Fruit fly (Drosophila melanogaster): ENCODE data around the gene sesB.

sesB gene

DNA sequence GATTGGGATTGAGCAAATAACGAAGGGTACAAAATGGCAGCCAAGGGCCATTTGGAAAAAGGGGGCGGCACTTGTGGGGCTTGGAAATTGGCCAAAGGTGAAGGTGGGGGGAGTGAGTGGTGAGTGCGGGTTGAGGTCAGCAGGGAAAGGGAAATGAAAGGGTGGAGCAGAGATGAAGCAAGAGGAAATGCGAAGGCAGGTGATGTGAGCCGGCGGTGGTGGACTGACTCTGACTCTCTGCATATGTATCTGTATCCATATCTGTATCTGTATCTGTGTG lies 48.7 kb downstream of the sesB start:
- no peak for TF ChIP-seq CG33017 (tag; optimal IDR thresholded peaks at IDR 0.05)

dm6 chrX:10737422-10738150 lies 49.2 kb downstream of the sesB start:
- TF ChIP-seq CG12768 (GFP tag; optimal IDR thresholded peaks at IDR 0.05) (peak; percentile 31), CG7101 (tag; optimal IDR thresholded peaks at IDR 0.05) (peak; percentile 63), CG5204 (GFP tag; optimal IDR thresholded peaks at IDR 0.05) (peak; percentile 42), CG11617 (GFP tag; optimal IDR thresholded peaks at IDR 0.05) (peak; percentile 37), tj (GFP tag; optimal IDR thresholded peaks at IDR 0.05) (peak; percentile 15), Clk (GFP tag; optimal IDR thresholded peaks at IDR 0.05) (peak; percentile 72), ovo (GFP tag; optimal IDR thresholded peaks at IDR 0.05) (no peak), Mnt (GFP tag; optimal IDR thresholded peaks at IDR 0.05) (peak; percentile 26), Crg-1 (GFP tag; optimal IDR thresholded peaks at IDR 0.05) (no peak), CG33017 (tag; optimal IDR thresholded peaks at IDR 0.05) (peak; percentile 31), CG14711 (tag; optimal IDR thresholded peaks at IDR 0.05) (peak; percentile 61), Hr96 (GFP tag; optimal IDR thresholded peaks at IDR 0.05) (peak; percentile 47), CG7045 (GFP tag; optimal IDR thresholded peaks at IDR 0.05) (peak; percentile 40), CG1620 (GFP tag; optimal IDR thresholded peaks at IDR 0.05) (no peak)

DNA sequence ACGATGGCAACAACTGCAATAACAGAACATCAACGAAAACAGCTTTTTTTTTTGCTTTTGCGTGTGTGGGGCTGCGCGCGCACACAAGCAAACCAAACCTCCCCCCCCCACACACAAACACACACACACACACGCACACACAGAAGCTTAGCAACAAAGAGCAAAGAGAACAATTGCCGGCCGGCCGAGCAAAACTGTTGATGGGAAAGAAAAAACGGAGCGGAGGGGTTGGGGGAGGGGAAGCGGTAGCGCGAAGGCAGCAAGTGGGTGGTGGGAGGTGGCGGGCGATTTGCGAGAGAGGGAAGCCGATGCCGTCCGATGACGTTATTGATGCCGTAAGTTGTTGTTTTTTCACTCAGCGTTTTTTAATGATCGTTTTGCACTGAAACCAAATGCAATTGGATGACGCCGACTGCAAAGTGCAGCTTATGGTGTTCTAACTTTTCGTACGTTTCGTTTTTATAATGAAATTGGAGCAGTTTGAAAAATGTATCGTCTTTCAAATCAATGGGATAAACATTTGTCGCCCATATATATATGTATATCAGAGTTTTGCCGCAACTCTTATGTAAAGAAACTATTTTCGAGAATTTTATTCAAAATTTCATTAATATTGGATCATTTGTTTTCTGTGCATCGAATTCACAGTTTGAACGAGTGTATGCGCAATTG lies 50.9 kb downstream of the sesB start:
- TF ChIP-seq CG12768 (GFP tag; optimal IDR thresholded peaks at IDR 0.05) (peak; percentile 53), CG14711 (tag; optimal IDR thresholded peaks at IDR 0.05) (peak; percentile 36), CG5204 (GFP tag; optimal IDR thresholded peaks at IDR 0.05) (peak; percentile 64), CG11617 (GFP tag; optimal IDR thresholded peaks at IDR 0.05) (peak; percentile 55), ovo (GFP tag; optimal IDR thresholded peaks at IDR 0.05) (peak; percentile 46), pad (GFP tag; optimal IDR thresholded peaks at IDR 0.05) (peak; percentile 33), Clk (GFP tag; optimal IDR thresholded peaks at IDR 0.05) (no peak), Hr96 (GFP tag; optimal IDR thresholded peaks at IDR 0.05) (peak; percentile 39), CG33017 (tag; optimal IDR thresholded peaks at IDR 0.05) (peak; percentile 11), CG7101 (tag; optimal IDR thresholded peaks at IDR 0.05) (peak; percentile 66), toe (GFP tag; optimal IDR thresholded peaks at IDR 0.05) (peak; percentile 44), tj (GFP tag; optimal IDR thresholded peaks at IDR 0.05) (peak; percentile 83), Crg-1 (GFP tag; optimal IDR thresholded peaks at IDR 0.05) (no peak), kay (GFP tag; ENCODE audit: borderline replicate concordance) (peak; percentile 84), CG1620 (GFP tag; optimal IDR thresholded peaks at IDR 0.05) (no peak), bab1 (GFP tag; optimal IDR thresholded peaks at IDR 0.05) (no peak), cnc (optimal IDR thresholded peaks at IDR 0.05) (no peak), Mnt (GFP tag; optimal IDR thresholded peaks at IDR 0.05) (peak; percentile 44), CG7045 (GFP tag; optimal IDR thresholded peaks at IDR 0.05) (peak; percentile 30), cic (GFP tag; optimal IDR thresholded peaks at IDR 0.05) (peak; percentile 82)

- TF ChIP-seq kay (GFP tag; ENCODE audit: borderline replicate concordance) (peak; percentile 6), CG14711 (tag; optimal IDR thresholded peaks at IDR 0.05) (peak; percentile 60), CG7101 (tag; optimal IDR thresholded peaks at IDR 0.05) (peak; percentile 56), CG12768 (GFP tag; optimal IDR thresholded peaks at IDR 0.05) (no peak)
Measured at dm6 chrX:10734763-10735681, 51.7 kb downstream of the sesB start.

DNA sequence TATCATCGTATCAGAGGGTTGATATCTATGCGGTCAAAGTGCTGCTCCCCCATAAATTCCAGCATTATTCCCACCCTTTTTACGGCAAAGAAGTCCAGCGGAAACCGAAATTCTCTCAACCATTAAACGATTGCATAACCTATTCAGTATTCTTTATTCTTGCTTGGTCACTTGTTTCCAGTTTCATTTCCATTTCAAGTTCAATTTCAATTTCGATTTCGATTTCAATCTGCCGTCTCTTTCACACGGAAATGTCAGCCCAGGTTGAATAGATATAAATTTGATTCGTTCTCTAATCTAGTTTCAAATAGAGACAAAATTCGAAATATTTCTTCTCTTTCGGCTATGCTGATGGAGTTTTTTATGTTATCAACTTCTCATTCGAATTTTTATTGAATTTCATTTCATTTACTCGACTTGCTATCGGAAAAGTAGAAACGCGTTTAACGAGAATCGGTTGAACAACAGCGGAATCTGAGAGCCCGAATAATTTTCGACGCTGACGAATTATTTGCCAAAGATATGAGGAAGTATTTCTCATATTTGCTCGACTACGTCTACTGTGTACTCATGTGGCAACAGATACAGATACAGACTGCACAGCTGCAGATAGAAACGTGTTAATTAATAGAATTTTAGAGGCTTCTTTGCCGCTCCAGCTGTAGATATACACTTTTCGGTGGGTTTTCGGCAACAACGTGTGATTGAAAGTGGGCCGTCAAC lies 53.9 kb downstream of the sesB start:
- TF ChIP-seq Hr96 (GFP tag; optimal IDR thresholded peaks at IDR 0.05): no peak
- no peak for TF ChIP-seq cnc (optimal IDR thresholded peaks at IDR 0.05)
- no peak for TF ChIP-seq CG14711 (tag; optimal IDR thresholded peaks at IDR 0.05)
- no peak for TF ChIP-seq kay (GFP tag; ENCODE audit: borderline replicate concordance)
- no peak for TF ChIP-seq Crg-1 (GFP tag; optimal IDR thresholded peaks at IDR 0.05)
- TF ChIP-seq CG5204 (GFP tag; optimal IDR thresholded peaks at IDR 0.05): no peak
- no peak for TF ChIP-seq CG33017 (tag; optimal IDR thresholded peaks at IDR 0.05)
- no peak for TF ChIP-seq CG1620 (GFP tag; optimal IDR thresholded peaks at IDR 0.05)

dm6 chrX:10731801-10732200 lies 55.0 kb downstream of the sesB start:
- TF ChIP-seq bab1 (GFP tag; optimal IDR thresholded peaks at IDR 0.05) (no peak), CG11617 (GFP tag; optimal IDR thresholded peaks at IDR 0.05) (no peak), CG7045 (GFP tag; optimal IDR thresholded peaks at IDR 0.05) (no peak), CG33017 (tag; optimal IDR thresholded peaks at IDR 0.05) (no peak), Hr96 (GFP tag; optimal IDR thresholded peaks at IDR 0.05) (no peak), cnc (optimal IDR thresholded peaks at IDR 0.05) (no peak), CG14711 (tag; optimal IDR thresholded peaks at IDR 0.05) (no peak), ovo (GFP tag; optimal IDR thresholded peaks at IDR 0.05) (no peak), tj (GFP tag; optimal IDR thresholded peaks at IDR 0.05) (no peak), CG5204 (GFP tag; optimal IDR thresholded peaks at IDR 0.05) (no peak), pad (GFP tag; optimal IDR thresholded peaks at IDR 0.05) (no peak), kay (GFP tag; ENCODE audit: borderline replicate concordance) (no peak), Crg-1 (GFP tag; optimal IDR thresholded peaks at IDR 0.05) (no peak), CG7101 (tag; optimal IDR thresholded peaks at IDR 0.05) (no peak), Clk (GFP tag; optimal IDR thresholded peaks at IDR 0.05) (no peak), CG1620 (GFP tag; optimal IDR thresholded peaks at IDR 0.05) (no peak), toe (GFP tag; optimal IDR thresholded peaks at IDR 0.05) (no peak)
